Fruit fly (Drosophila melanogaster) whole organism, wandering third instar larva: Measurements from ENCODE around the gene Rtc1.

Source experiments
- Abd-B ChIP-seq: fragments of >200 bp; optimal IDR thresholded peaks from 2 replicates; lab custom pipeline; 2017; ENCODE audit warnings: missing biosample characterization, missing genetic modification characterization
- CG32264 ChIP-seq: fragments of 200-800 bp; sonication (Bioruptor generic); optimal IDR thresholded peaks from 2 replicates; lab custom pipeline; 2016; ENCODE audit warnings: missing biosample characterization, missing genetic modification characterization
- CG9705 ChIP-seq: fragments of 200-800 bp; sonication (Bioruptor generic); optimal IDR thresholded peaks from 2 replicates; lab custom pipeline; 2018; ENCODE audit warnings: missing biosample characterization, mild to moderate bottlenecking, missing genetic modification characterization
- CrebA ChIP-seq: fragments of 200-800 bp; sonication (Bioruptor generic); optimal IDR thresholded peaks from 2 replicates; lab custom pipeline; 2016; ENCODE audit warnings: missing biosample characterization, mild to moderate bottlenecking, missing genetic modification characterization, borderline replicate concordance
- Dfd ChIP-seq: fragments of >200 bp; optimal IDR thresholded peaks from 2 replicates; lab custom pipeline; 2017; ENCODE audit warnings: missing biosample characterization, missing genetic modification characterization
- Dif ChIP-seq: fragments of 200-275, 200-300 bp; sonication (Bioruptor generic); optimal IDR thresholded peaks from 2 replicates; lab custom pipeline; 2018; ENCODE audit warnings: missing biosample characterization, missing genetic modification characterization; ENCODE audit not compliant: partially characterized antibody
- HLH106 ChIP-seq: fragments of 200-800 bp; optimal IDR thresholded peaks from 3 replicates; lab custom pipeline; 2019; ENCODE audit warnings: missing biosample characterization, mild to moderate bottlenecking, missing genetic modification characterization, moderate library complexity
- Hr78 ChIP-seq: fragments of >200 bp; optimal IDR thresholded peaks from 2 replicates; lab custom pipeline; 2017; ENCODE audit warnings: missing biosample characterization, missing genetic modification characterization
- Jra ChIP-seq: sonication (Bioruptor generic); optimal IDR thresholded peaks from 2 replicates; lab custom pipeline; 2016; ENCODE audit warnings: missing biosample characterization, missing genetic modification characterization
- Mio ChIP-seq: sonication (Bioruptor generic); optimal IDR thresholded peaks from 2 replicates; lab custom pipeline; 2016; ENCODE audit warnings: missing biosample characterization, missing genetic modification characterization
- Myc ChIP-seq: fragments of >200 bp; optimal IDR thresholded peaks from 2 replicates; lab custom pipeline; 2017
- OdsH ChIP-seq: fragments of 200-800 bp; sonication (Bioruptor generic); optimal IDR thresholded peaks from 2 replicates; lab custom pipeline; 2016; ENCODE audit warnings: missing biosample characterization, mild to moderate bottlenecking, missing genetic modification characterization
- Rel ChIP-seq, 2 experiments: fragments of 200-800 bp; sonication (Bioruptor generic) in 1 of 2; optimal IDR thresholded peaks; 2 replicates in 1 of 2; 3 replicates in 1 of 2; lab custom pipeline; 2016 to 2019; ENCODE audit warnings: mild to moderate bottlenecking in 2 of 2, missing biosample characterization in 2 of 2, missing genetic modification characterization in 2 of 2, moderate library complexity in 1 of 2
- Sp1 ChIP-seq: fragments of 200-800 bp; sonication (Bioruptor generic); optimal IDR thresholded peaks from 3 replicates; lab custom pipeline; 2019; ENCODE audit warnings: missing biosample characterization, mild to moderate bottlenecking, missing genetic modification characterization, moderate library complexity
- Vsx2 ChIP-seq: fragments of 200-300, 225-300 bp; sonication (Bioruptor generic); optimal IDR thresholded peaks from 2 replicates; lab custom pipeline; 2018; ENCODE audit warnings: missing biosample characterization, missing genetic modification characterization; ENCODE audit not compliant: partially characterized antibody
- br ChIP-seq: fragments of 200-800 bp; sonication (Bioruptor generic); optimal IDR thresholded peaks from 2 replicates; lab custom pipeline; 2016; ENCODE audit warnings: missing biosample characterization, missing genetic modification characterization
- brk ChIP-seq: fragments of 200-800 bp; sonication (Bioruptor generic); optimal IDR thresholded peaks from 2 replicates; lab custom pipeline; 2016; ENCODE audit warnings: missing biosample characterization, mild to moderate bottlenecking, missing genetic modification characterization
- dl ChIP-seq, 2 experiments: fragments of 175-275, 200-275 bp in 1 of 2; fragments of 200-275 bp in 1 of 2; sonication (Bioruptor generic); optimal IDR thresholded peaks; lab custom pipeline; 2018; ENCODE audit warnings: mild to moderate bottlenecking in 2 of 2, missing biosample characterization in 2 of 2, missing genetic modification characterization in 2 of 2, moderate library complexity in 2 of 2; ENCODE audit not compliant: partially characterized antibody in 2 of 2, insufficient read depth in 1 of 2
- dmrt93B ChIP-seq: fragments of 200-800 bp; sonication (Bioruptor generic); optimal IDR thresholded peaks from 2 replicates; lab custom pipeline; 2018; ENCODE audit warnings: missing biosample characterization, mild to moderate bottlenecking, missing genetic modification characterization
- dsf ChIP-seq: sonication (Bioruptor generic); optimal IDR thresholded peaks from 2 replicates; lab custom pipeline; 2016; ENCODE audit warnings: missing biosample characterization, missing genetic modification characterization, borderline replicate concordance
- foxo ChIP-seq, 2 experiments: fragments of 200-800 bp; sonication (Bioruptor generic); optimal IDR thresholded peaks; 2 replicates in 1 of 2; 3 replicates in 1 of 2; lab custom pipeline; 2016 to 2017; ENCODE audit warnings: missing biosample characterization in 2 of 2, missing genetic modification characterization in 2 of 2
- fru ChIP-seq: fragments of 200-800 bp; sonication (Bioruptor generic); optimal IDR thresholded peaks from 3 replicates; lab custom pipeline; 2016; ENCODE audit warnings: missing biosample characterization, mild to moderate bottlenecking, missing genetic modification characterization
- h ChIP-seq: fragments of 200-800 bp; sonication (Bioruptor generic); optimal IDR thresholded peaks from 3 replicates; lab custom pipeline; 2016; ENCODE audit warnings: missing biosample characterization, mild to moderate bottlenecking, missing genetic modification characterization
- lola ChIP-seq: fragments of >200 bp; optimal IDR thresholded peaks from 2 replicates; lab custom pipeline; 2017; ENCODE audit warnings: missing biosample characterization, missing genetic modification characterization
- psq ChIP-seq: fragments of 200-800 bp; sonication (Bioruptor generic); optimal IDR thresholded peaks from 3 replicates; lab custom pipeline; 2017; ENCODE audit warnings: missing biosample characterization, mild to moderate bottlenecking, missing genetic modification characterization, moderate library complexity
- rgr ChIP-seq: fragments of 200-800 bp; sonication (Bioruptor generic); optimal IDR thresholded peaks from 3 replicates; lab custom pipeline; 2016; ENCODE audit warnings: missing biosample characterization, mild to moderate bottlenecking, missing genetic modification characterization
- sage ChIP-seq: fragments of 200-800 bp; sonication (Bioruptor generic); optimal IDR thresholded peaks from 2 replicates; lab custom pipeline; 2016; ENCODE audit warnings: missing biosample characterization, mild to moderate bottlenecking, missing genetic modification characterization
- sv ChIP-seq: fragments of 200-800 bp; sonication (Bioruptor generic); optimal IDR thresholded peaks from 3 replicates; lab custom pipeline; 2016; ENCODE audit warnings: missing biosample characterization, missing genetic modification characterization
- tai ChIP-seq: sonication (Bioruptor generic); optimal IDR thresholded peaks from 2 replicates; lab custom pipeline; 2016; ENCODE audit warnings: missing biosample characterization, missing genetic modification characterization
- usp ChIP-seq: fragments of >200 bp; optimal IDR thresholded peaks from 2 replicates; lab custom pipeline; 2017; ENCODE audit warnings: missing biosample characterization, missing genetic modification characterization
- woc ChIP-seq: sonication (Bioruptor generic); optimal IDR thresholded peaks from 2 replicates; lab custom pipeline; 2016; ENCODE audit warnings: missing biosample characterization, mild to moderate bottlenecking, missing genetic modification characterization

Rtc1 gene

DNA sequence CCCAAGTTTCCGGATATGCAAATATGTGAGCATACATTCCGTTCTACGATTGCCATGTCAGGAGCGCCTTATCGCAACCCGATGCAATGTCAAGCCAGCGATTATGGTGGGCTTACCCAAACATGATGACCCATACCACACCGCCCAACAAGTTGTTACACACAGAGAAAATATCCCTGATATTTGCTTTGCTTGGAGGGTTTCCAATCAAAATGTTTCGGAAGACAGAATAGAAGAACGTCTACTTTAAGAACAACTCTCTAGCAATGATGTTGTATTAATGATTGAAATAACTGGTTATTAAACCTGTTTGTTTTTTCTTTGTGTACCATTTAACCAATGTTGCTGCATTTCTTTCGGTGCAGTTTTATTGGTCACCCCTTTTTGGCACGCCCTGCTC is 43.7 kb downstream of the Rtc1 start:
- no peak for TF ChIP-seq CG9705 (GFP tag; lab: Kevin White, UChicago)
- no peak for TF ChIP-seq dl (GFP tag; optimal IDR thresholded peaks at IDR 0.05; lab: Kevin White, UChicago; ENCODE audit: insufficient read depth in 1 of 2, partially characterized antibody in 2 of 2)
- TF ChIP-seq CrebA: no peak
- no peak for TF ChIP-seq br (GFP tag; lab: Kevin White, UChicago)
- no peak for TF ChIP-seq rgr (GFP tag; lab: Kevin White, UChicago)
- no peak for TF ChIP-seq Vsx2 (GFP tag; lab: Kevin White, UChicago)
- peak; percentile 5 for TF ChIP-seq h (GFP tag; lab: Kevin White, UChicago)
- TF ChIP-seq Dfd (GFP tag; lab: Kevin White, UChicago): no peak
- TF ChIP-seq Jra (GFP tag; lab: Kevin White, UChicago): no peak
- no peak for TF ChIP-seq lola (GFP tag; lab: Kevin White, UChicago)
- no peak for TF ChIP-seq Myc
- TF ChIP-seq Dif (GFP tag; lab: Kevin White, UChicago): no peak
- TF ChIP-seq foxo (GFP tag; optimal IDR thresholded peaks at IDR 0.05; lab: Kevin White, UChicago): peak in 1 of 2 experiments; percentile 33
- TF ChIP-seq tai: no peak
- TF ChIP-seq dsf: no peak
- TF ChIP-seq usp (GFP tag; lab: Kevin White, UChicago): no peak
- peak; percentile 17 for TF ChIP-seq fru (GFP tag; lab: Kevin White, UChicago)
- no peak for TF ChIP-seq HLH106 (tag; lab: Kevin White, UChicago)

DNA sequence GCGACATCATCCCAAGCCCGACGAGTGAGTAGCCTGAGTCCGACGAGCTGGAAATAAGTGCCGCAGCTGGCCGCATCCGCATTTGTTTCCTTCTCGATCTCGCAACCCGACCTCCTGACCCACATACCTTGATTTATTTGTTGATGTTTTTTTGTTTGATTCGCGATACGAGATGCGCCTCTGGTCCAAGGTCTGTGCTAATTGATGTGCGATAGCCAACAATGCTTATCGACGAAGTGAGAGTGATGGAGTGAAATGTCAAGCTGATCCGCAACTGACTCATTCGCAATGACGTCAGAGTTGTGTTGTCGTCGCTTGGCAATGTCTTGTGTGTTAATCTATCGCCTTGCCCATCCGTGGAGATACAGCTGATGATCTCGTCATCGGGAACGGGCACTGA is 47.4 kb downstream of the Rtc1 start:
- no peak for TF ChIP-seq h (GFP tag; lab: Kevin White, UChicago)
- TF ChIP-seq dl (GFP tag; optimal IDR thresholded peaks at IDR 0.05; lab: Kevin White, UChicago; ENCODE audit: insufficient read depth in 1 of 2, partially characterized antibody in 2 of 2): no peak
- TF ChIP-seq usp (GFP tag; lab: Kevin White, UChicago): no peak
- TF ChIP-seq OdsH (GFP tag; lab: Kevin White, UChicago): no peak
- TF ChIP-seq psq (GFP tag; lab: Kevin White, UChicago): no peak
- TF ChIP-seq Jra (GFP tag; lab: Kevin White, UChicago): no peak
- no peak for TF ChIP-seq dmrt93B (GFP tag; lab: Kevin White, UChicago)
- TF ChIP-seq foxo (GFP tag; optimal IDR thresholded peaks at IDR 0.05; lab: Kevin White, UChicago): no peak
- no peak for TF ChIP-seq rgr (GFP tag; lab: Kevin White, UChicago)
- TF ChIP-seq Hr78 (GFP tag; lab: Kevin White, UChicago): no peak
- TF ChIP-seq sage (GFP tag; lab: Kevin White, UChicago): no peak
- no peak for TF ChIP-seq Mio (GFP tag; lab: Kevin White, UChicago)
- no peak for TF ChIP-seq CG32264 (GFP tag; lab: Kevin White, UChicago)
- TF ChIP-seq CrebA: no peak
- TF ChIP-seq woc (GFP tag; lab: Kevin White, UChicago): no peak
- no peak for TF ChIP-seq Myc

DNA sequence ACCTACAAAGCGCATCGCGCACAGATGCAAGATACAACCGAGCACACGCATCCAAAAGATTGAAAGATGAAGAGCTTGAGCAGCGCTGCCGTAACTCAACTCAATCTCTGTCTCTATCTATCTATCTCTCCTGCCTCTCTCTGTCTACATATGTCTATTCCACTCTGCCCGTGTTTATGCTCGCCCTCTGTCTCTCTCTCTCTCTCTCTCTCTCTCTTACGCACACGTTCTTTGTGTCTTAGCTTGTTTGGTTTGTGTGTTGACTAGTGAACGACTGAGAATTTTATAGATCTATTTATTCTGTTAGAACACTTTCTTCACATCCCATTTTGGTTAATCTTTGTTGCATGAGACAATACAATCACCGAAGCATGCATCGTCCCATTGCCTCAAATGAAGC is 48.6 kb downstream of the Rtc1 start:
- TF ChIP-seq woc (GFP tag; lab: Kevin White, UChicago) (no peak), brk (GFP tag; lab: Kevin White, UChicago) (no peak), usp (GFP tag; lab: Kevin White, UChicago) (no peak), Sp1 (GFP tag; lab: Kevin White, UChicago) (no peak), HLH106 (tag; lab: Kevin White, UChicago) (no peak), Dif (GFP tag; lab: Kevin White, UChicago) (no peak), Abd-B (GFP tag; lab: Kevin White, UChicago) (no peak), psq (GFP tag; lab: Kevin White, UChicago) (no peak), CG32264 (GFP tag; lab: Kevin White, UChicago) (no peak), Rel (GFP tag; optimal IDR thresholded peaks at IDR 0.05; lab: Kevin White, UChicago) (no peak), Rel (tag; optimal IDR thresholded peaks at IDR 0.05; lab: Kevin White, UChicago) (no peak), fru (GFP tag; lab: Kevin White, UChicago) (no peak), sv (GFP tag; lab: Kevin White, UChicago) (no peak)
